Fruit fly (Drosophila melanogaster) whole organism, embryonic: Measurements from ENCODE around the gene pod1.

Experiments
- ATbp ChIP-seq: fragments of 200-800 bp; sonication (Bioruptor generic); optimal IDR thresholded peaks from 2 replicates; lab custom pipeline; 2017; ENCODE audit warnings: missing biosample characterization, mild to moderate bottlenecking, missing genetic modification characterization, missing genetic modification reagents
- B-H2 ChIP-seq: fragments of 200-800 bp; sonication (Bioruptor generic); optimal IDR thresholded peaks from 2 replicates; lab custom pipeline; 2018; ENCODE audit warnings: missing biosample characterization, mild to moderate bottlenecking, missing genetic modification characterization
- Bgb ChIP-seq: fragments of 200-800 bp; sonication (Bioruptor generic); IDR thresholded peaks from 2 replicates; pipeline ENCODE4 v1.3.6; 2022; ENCODE audit warnings: missing biosample characterization, missing genetic modification characterization; ENCODE audit not compliant: partially characterized antibody
- CG10462 ChIP-seq: fragments of 200-800 bp; sonication (Bioruptor generic); optimal IDR thresholded peaks from 2 replicates; lab custom pipeline; 2016; ENCODE audit warnings: missing biosample characterization, missing genetic modification characterization
- CG10959 ChIP-seq: fragments of 200-800 bp; sonication (Bioruptor generic); IDR thresholded peaks from 2 replicates; pipeline ENCODE4 v1.3.6; 2022; ENCODE audit warnings: missing biosample characterization, missing genetic modification characterization
- CG12155 ChIP-seq: fragments of 200-800 bp; sonication (Bioruptor generic); optimal IDR thresholded peaks from 3 replicates; lab custom pipeline; 2016; ENCODE audit warnings: missing biosample characterization, missing genetic modification characterization
- CG1233 ChIP-seq: fragments of 200-800 bp; sonication (Bioruptor generic); optimal IDR thresholded peaks from 4 replicates; lab custom pipeline; 2018; ENCODE audit warnings: missing biosample characterization, mild to moderate bottlenecking, missing genetic modification characterization
- CG16813 ChIP-seq: fragments of 200-800 bp; sonication (Bioruptor generic); IDR thresholded peaks from 3 replicates; pipeline ENCODE4 v1.3.6; 2022; ENCODE audit warnings: missing biosample characterization, missing genetic modification characterization; ENCODE audit not compliant: partially characterized antibody
- CG30403 ChIP-seq: fragments of 200-800 bp; sonication (Bioruptor generic); optimal IDR thresholded peaks from 3 replicates; lab custom pipeline; 2016; ENCODE audit warnings: missing biosample characterization, missing genetic modification characterization
- CG31224 ChIP-seq: fragments of 200-800 bp; sonication (Bioruptor generic); IDR thresholded peaks from 2 replicates; pipeline ENCODE4 v1.3.6; 2022; ENCODE audit warnings: missing biosample characterization, missing genetic modification characterization
- CG31365 ChIP-seq: fragments of 200-800 bp; sonication (Bioruptor generic); optimal IDR thresholded peaks from 2 replicates; lab custom pipeline; 2018; ENCODE audit warnings: missing biosample characterization, mild to moderate bottlenecking, missing genetic modification characterization
- CG31441 ChIP-seq: fragments of 200-800 bp; sonication (Bioruptor generic); IDR thresholded peaks from 2 replicates; pipeline ENCODE4 v1.3.6; 2022; ENCODE audit warnings: missing biosample characterization, missing genetic modification characterization
- CG3407 ChIP-seq: fragments of 200-800 bp; sonication (Bioruptor generic); optimal IDR thresholded peaks from 2 replicates; lab custom pipeline; 2018; ENCODE audit warnings: missing biosample characterization, mild to moderate bottlenecking, missing genetic modification characterization
- CG3726 ChIP-seq: fragments of 200-800 bp; sonication (Bioruptor generic); IDR thresholded peaks from 3 replicates; pipeline ENCODE4, ENCODE4 v1.3.6; 2022; ENCODE audit warnings: missing biosample characterization, missing genetic modification characterization
- CG3995 ChIP-seq: fragments of 200-800 bp; sonication (Bioruptor generic); optimal IDR thresholded peaks from 3 replicates; lab custom pipeline; 2016; ENCODE audit warnings: missing biosample characterization, missing genetic modification characterization
- CG5953 ChIP-seq: fragments of 200-800 bp; sonication (Bioruptor generic); IDR thresholded peaks from 2 replicates; pipeline ENCODE4 v1.3.6; 2022; ENCODE audit warnings: missing biosample characterization, missing genetic modification characterization
- CG6254 ChIP-seq: fragments of 200-800 bp; sonication (Bioruptor generic); optimal IDR thresholded peaks from 3 replicates; lab custom pipeline; 2017; ENCODE audit warnings: mild to moderate bottlenecking, missing biosample characterization, missing genetic modification reagents, missing genetic modification characterization
- CG6791 ChIP-seq: fragments of 200-800 bp; sonication (Bioruptor generic); IDR thresholded peaks from 3 replicates; pipeline ENCODE4 v1.3.6; 2022; ENCODE audit warnings: missing biosample characterization, missing genetic modification characterization; ENCODE audit not compliant: partially characterized antibody
- CG7963 ChIP-seq: fragments of 200-800 bp; sonication (Bioruptor generic); IDR thresholded peaks from 3 replicates; pipeline ENCODE4 v1.3.6; 2022; ENCODE audit warnings: missing biosample characterization, missing genetic modification characterization; ENCODE audit not compliant: partially characterized antibody
- CG7987 ChIP-seq: fragments of 200-800 bp; sonication (Bioruptor generic); optimal IDR thresholded peaks from 2 replicates; lab custom pipeline; 2018; ENCODE audit warnings: missing biosample characterization, mild to moderate bottlenecking, missing genetic modification characterization, moderate library complexity
- CHES-1-like ChIP-seq: fragments of 200-800 bp; sonication (Bioruptor generic); optimal IDR thresholded peaks from 2 replicates; lab custom pipeline; 2016; ENCODE audit warnings: missing biosample characterization, missing genetic modification characterization
- Camta ChIP-seq: fragments of 200-800 bp; sonication (Bioruptor generic); optimal IDR thresholded peaks from 2 replicates; lab custom pipeline; 2016; ENCODE audit warnings: missing biosample characterization, missing genetic modification characterization
- Dip3 ChIP-seq: fragments of 200-800 bp; sonication (Bioruptor generic); optimal IDR thresholded peaks from 3 replicates; lab custom pipeline; 2016; ENCODE audit warnings: missing biosample characterization, missing genetic modification characterization
- Doc3 ChIP-seq: fragments of 200-800 bp; sonication (Bioruptor generic); IDR thresholded peaks from 3 replicates; pipeline ENCODE4 v1.3.6; 2022; ENCODE audit warnings: missing biosample characterization, missing genetic modification characterization; ENCODE audit not compliant: partially characterized antibody
- Dp ChIP-seq: fragments of 200-800 bp; sonication (Bioruptor generic); optimal IDR thresholded peaks from 2 replicates; lab custom pipeline; 2018; ENCODE audit warnings: missing biosample characterization, mild to moderate bottlenecking, missing genetic modification characterization, moderate library complexity
- Hmr ChIP-seq: fragments of 200-800 bp; sonication (Bioruptor generic); optimal IDR thresholded peaks from 3 replicates; lab custom pipeline; 2017; ENCODE audit warnings: mild to moderate bottlenecking, missing biosample characterization, missing genetic modification reagents, missing genetic modification characterization
- NFAT ChIP-seq: fragments of 200-800 bp; sonication (Bioruptor generic); IDR thresholded peaks from 2 replicates; pipeline ENCODE4 v1.3.6; 2022; ENCODE audit warnings: missing biosample characterization, missing genetic modification characterization
- Oaz ChIP-seq: fragments of 200-800 bp; sonication (Bioruptor generic); IDR thresholded peaks from 2 replicates; pipeline ENCODE4 v1.3.6; 2022; ENCODE audit warnings: missing biosample characterization, missing genetic modification characterization
- Tbp ChIP-seq: fragments of >200 bp; optimal IDR thresholded peaks from 2 replicates; lab custom pipeline; 2018; ENCODE audit warnings: missing biosample characterization, missing genetic modification characterization
- bsh ChIP-seq, 2 experiments: fragments of 200-800 bp; sonication (Bioruptor generic); optimal IDR thresholded peaks; 2 replicates each; lab custom pipeline; 2017 to 2018; ENCODE audit warnings: mild to moderate bottlenecking in 2 of 2, missing biosample characterization in 2 of 2, missing genetic modification characterization in 2 of 2, moderate library complexity in 1 of 2
- cas ChIP-seq: fragments of 200-800 bp; sonication (Bioruptor generic); IDR thresholded peaks from 2 replicates; pipeline ENCODE4 v1.3.6; 2022; ENCODE audit warnings: missing biosample characterization, missing genetic modification characterization
- cg ChIP-seq: fragments of 200-800 bp; sonication (Bioruptor generic); optimal IDR thresholded peaks from 3 replicates; lab custom pipeline; 2019; ENCODE audit warnings: missing biosample characterization, mild to moderate bottlenecking, missing genetic modification characterization, moderate library complexity
- exex ChIP-seq: fragments of 200-800 bp; sonication (Bioruptor generic); optimal IDR thresholded peaks from 4 replicates; lab custom pipeline; 2018; ENCODE audit warnings: missing biosample characterization, mild to moderate bottlenecking, missing genetic modification characterization, moderate library complexity
- eyg ChIP-seq: fragments of 200-800 bp; sonication (Bioruptor generic); optimal IDR thresholded peaks from 3 replicates; lab custom pipeline; 2016; ENCODE audit warnings: missing biosample characterization, missing genetic modification characterization
- gcm ChIP-seq: fragments of 200-800 bp; sonication (Bioruptor generic); optimal IDR thresholded peaks from 2 replicates; lab custom pipeline; 2019; ENCODE audit warnings: missing biosample characterization, mild to moderate bottlenecking, missing genetic modification characterization, moderate library complexity
- hkb ChIP-seq, 2 experiments: fragments of 200-800 bp in 1 of 2; fragments of >200 bp in 1 of 2; sonication (Bioruptor generic) in 1 of 2; IDR thresholded peaks in 1 of 2; optimal IDR thresholded peaks in 1 of 2; 2 replicates each; pipeline versions ENCODE4 v1.3.6 to Lab custom; 2017 to 2022; ENCODE audit warnings: missing biosample characterization in 1 of 2, missing genetic modification characterization in 1 of 2
- ind ChIP-seq: fragments of 200-800 bp; sonication (Bioruptor generic); optimal IDR thresholded peaks from 3 replicates; lab custom pipeline; 2016; ENCODE audit warnings: missing biosample characterization, missing genetic modification characterization
- insv ChIP-seq, 2 experiments: fragments of 200-800 bp; sonication (Bioruptor generic); optimal IDR thresholded peaks; 3 replicates each; lab custom pipeline; 2016 to 2018; ENCODE audit warnings: missing biosample characterization in 2 of 2, missing genetic modification characterization in 2 of 2
- klu ChIP-seq: fragments of 200-800 bp; sonication (Bioruptor generic); IDR thresholded peaks from 2 replicates; pipeline ENCODE4 v1.3.6; 2022; ENCODE audit warnings: missing biosample characterization, missing genetic modification characterization
- lbe ChIP-seq: fragments of 200-800 bp; sonication (Bioruptor generic); optimal IDR thresholded peaks from 2 replicates; lab custom pipeline; 2016; ENCODE audit warnings: missing biosample characterization, mild to moderate bottlenecking, missing genetic modification characterization
- peb ChIP-seq: fragments of 200-800 bp; sonication (Bioruptor generic); IDR thresholded peaks from 2 replicates; pipeline ENCODE4 v1.3.6; 2022; ENCODE audit warnings: missing biosample characterization, missing genetic modification characterization
- phol ChIP-seq: fragments of 200-800 bp; sonication (Bioruptor generic); optimal IDR thresholded peaks from 3 replicates; lab custom pipeline; 2018; ENCODE audit warnings: missing biosample characterization, mild to moderate bottlenecking, missing genetic modification characterization, moderate library complexity
- shn ChIP-seq: fragments of 200-800 bp; sonication (Bioruptor generic); optimal IDR thresholded peaks from 3 replicates; lab custom pipeline; 2016; ENCODE audit warnings: missing biosample characterization, missing genetic modification characterization
- slbo ChIP-seq: fragments of 200-800 bp; sonication (Bioruptor generic); IDR thresholded peaks from 2 replicates; pipeline ENCODE4 v1.3.6; 2022; ENCODE audit warnings: missing biosample characterization, missing genetic modification characterization
- sqz ChIP-seq: fragments of 200-800 bp; sonication (Bioruptor generic); optimal IDR thresholded peaks from 3 replicates; lab custom pipeline; 2018; ENCODE audit warnings: missing biosample characterization, mild to moderate bottlenecking, missing genetic modification characterization
- sug ChIP-seq: fragments of 200-800 bp; optimal IDR thresholded peaks from 2 replicates; lab custom pipeline; 2019; ENCODE audit warnings: missing biosample characterization, mild to moderate bottlenecking, missing genetic modification characterization, moderate library complexity
- tap ChIP-seq: fragments of 200-800 bp; optimal IDR thresholded peaks from 3 replicates; lab custom pipeline; 2019; ENCODE audit warnings: missing biosample characterization, mild to moderate bottlenecking, missing genetic modification characterization, moderate library complexity
- tin ChIP-seq: fragments of 200-800 bp; sonication (Bioruptor generic); optimal IDR thresholded peaks from 3 replicates; lab custom pipeline; 2016; ENCODE audit warnings: missing biosample characterization, missing genetic modification characterization
- vfl ChIP-seq: fragments of 200-800 bp; sonication (Bioruptor generic); optimal IDR thresholded peaks from 2 replicates; lab custom pipeline; 2016; ENCODE audit warnings: missing biosample characterization, missing genetic modification characterization
- vvl ChIP-seq: fragments of 200-800 bp; sonication (Bioruptor generic); IDR thresholded peaks from 2 replicates; pipeline ENCODE4 v1.3.6; 2022; ENCODE audit warnings: missing biosample characterization, missing genetic modification characterization
- yki ChIP-seq: fragments of >200 bp; optimal IDR thresholded peaks from 3 replicates; lab custom pipeline; 2018

The pod1 gene

dm6 chrX:6794190-6794589 lies 9.3 kb upstream of the pod1 start (continued):
- TF ChIP-seq CG6254 (peak; percentile 46), gcm (GFP tag; lab: Kevin White, UChicago) (peak; percentile 54), Bgb (no peak), Dip3 (peak; percentile 81), phol (peak; percentile 75), CG5953 (GFP tag; lab: Robert Waterston, UW) (peak; percentile 90), CHES-1-like (peak; percentile 78), CG1233 (GFP tag; lab: Kevin White, UChicago) (peak; percentile 83), ATbp (GFP tag; lab: Kevin White, UChicago) (peak; percentile 75), NFAT (GFP tag; lab: Robert Waterston, UW) (peak; percentile 85), Dp (GFP tag; lab: Kevin White, UChicago) (no peak), CG3995 (GFP tag; lab: Kevin White, UChicago) (peak; percentile 57), yki (lab: Kevin White, UChicago) (no peak), vvl (GFP tag; lab: Robert Waterston, UW) (peak; percentile 90), tap (tag; lab: Kevin White, UChicago) (peak; percentile 77), sqz (peak; percentile 9), CG6791 (GFP tag; lab: Robert Waterston, UW) (no peak), CG30403 (peak; percentile 80), Doc3 (GFP tag; lab: Robert Waterston, UW) (no peak), ind (peak; percentile 85), insv (GFP tag; optimal IDR thresholded peaks at IDR 0.05; lab: Kevin White, UChicago) (no peak), sug (peak; percentile 44), vfl (GFP tag; lab: Kevin White, UChicago) (peak; percentile 75), cas (peak; percentile 28; the same call in 1 of the 2 replicates), CG3407 (peak; percentile 13), eyg (GFP tag; lab: Kevin White, UChicago) (peak; percentile 67), CG10462 (GFP tag; lab: Kevin White, UChicago) (peak; percentile 60), cg (no peak), CG7987 (peak; percentile 20), tin (peak; percentile 69), CG12155 (GFP tag; lab: Kevin White, UChicago) (peak; percentile 77), slbo (GFP tag; lab: Robert Waterston, UW) (peak; percentile 93), CG3726 (GFP tag; lab: Robert Waterston, UW) (peak; percentile 86), Hmr (GFP tag; lab: Kevin White, UChicago) (peak; percentile 81), peb (GFP tag; lab: Robert Waterston, UW) (peak; percentile 62), CG31224 (GFP tag; lab: Robert Waterston, UW) (peak; percentile 77), bsh (GFP tag; optimal IDR thresholded peaks at IDR 0.05; lab: Kevin White, UChicago) (peak in 1 of 2 experiments; percentile 69), Oaz (GFP tag; lab: Robert Waterston, UW) (peak; percentile 65; the same call in 1 of the 2 replicates), exex (tag; lab: Kevin White, UChicago) (peak; percentile 12), hkb (optimal IDR thresholded peaks at IDR 0.05; lab: Kevin White, UChicago) (no peak), hkb (GFP tag; IDR thresholded peaks at IDR 0.05; lab: Robert Waterston, UW) (peak; percentile 87), B-H2 (GFP tag; lab: Kevin White, UChicago) (no peak), Camta (GFP tag; lab: Kevin White, UChicago) (peak; percentile 74), CG31441 (peak; percentile 73), Tbp (GFP tag; lab: Kevin White, UChicago) (no peak), CG31365 (tag; lab: Kevin White, UChicago) (peak; percentile 62), CG10959 (peak; percentile 74), shn (peak; percentile 61), CG7963 (GFP tag; lab: Robert Waterston, UW) (no peak), klu (GFP tag; lab: Robert Waterston, UW) (peak; percentile 72), lbe (GFP tag; lab: Kevin White, UChicago) (no peak), CG16813 (GFP tag; lab: Robert Waterston, UW) (no peak)
